Worm (Caenorhabditis elegans) whole organism, L4/young adult: Measurements from ENCODE around the gene erd-2.2.

Source experiments
- dao-5 ChIP-seq: sonication (generic microtip); optimal IDR thresholded peaks from 2 replicates; lab custom pipeline; 2016; ENCODE audit warnings: missing genotype, missing genetic modification characterization, moderate library complexity, missing compliant biosample characterization
- him-1 ChIP-seq: sonication (generic microtip); optimal IDR thresholded peaks from 2 replicates; lab custom pipeline; 2016; ENCODE audit warnings: missing genotype, missing genetic modification reagents, missing genetic modification characterization, missing compliant biosample characterization

ce11 chrIII:5884007-5884406 lies 22.8 kb upstream of the erd-2.2 start, which contains the start of gene C28H8.5:
- TF ChIP-seq him-1 (tag; lab: Kevin White, UChicago) (no peak), dao-5 (no peak)
